Fruit fly (Drosophila melanogaster) whole organism, embryonic: ENCODE results near the gene CG3337.

ENCODE experiments used
- Bdp1 ChIP-seq: fragments of 200-800 bp; sonication (Bioruptor generic); optimal IDR thresholded peaks from 3 replicates; lab custom pipeline; 2016; ENCODE audit warnings: missing biosample characterization, missing genetic modification characterization
- CG11723 ChIP-seq: fragments of 200-800 bp; sonication (Bioruptor generic); optimal IDR thresholded peaks from 2 replicates; lab custom pipeline; 2017; ENCODE audit warnings: missing biosample characterization, mild to moderate bottlenecking, missing genetic modification characterization
- CG12104 ChIP-seq: fragments of 200-800 bp; sonication (Bioruptor generic); optimal IDR thresholded peaks from 3 replicates; lab custom pipeline; 2016; ENCODE audit warnings: missing biosample characterization, missing genetic modification characterization
- CG13123 ChIP-seq: fragments of 200-800 bp; sonication (Bioruptor generic); optimal IDR thresholded peaks from 2 replicates; lab custom pipeline; 2016; ENCODE audit warnings: missing biosample characterization, missing genetic modification characterization
- CG15696 ChIP-seq: fragments of 200-800 bp; sonication (Bioruptor generic); optimal IDR thresholded peaks from 2 replicates; lab custom pipeline; 2019; ENCODE audit warnings: missing biosample characterization, mild to moderate bottlenecking, missing genetic modification characterization, moderate library complexity
- CG17612 ChIP-seq: fragments of 200-800 bp; sonication (Bioruptor generic); IDR thresholded peaks from 2 replicates; pipeline ENCODE4 v1.3.6; 2022; ENCODE audit warnings: missing biosample characterization, missing genetic modification characterization
- CG18764 ChIP-seq: fragments of 200-800 bp; sonication (Bioruptor generic); optimal IDR thresholded peaks from 3 replicates; lab custom pipeline; 2016; ENCODE audit warnings: missing biosample characterization, missing genetic modification characterization
- CG2199 ChIP-seq: fragments of 200-800 bp; sonication (Bioruptor generic); IDR thresholded peaks from 3 replicates; pipeline ENCODE4 v1.3.6; 2022; ENCODE audit warnings: missing biosample characterization, missing genetic modification characterization
- CG34376 ChIP-seq: fragments of 200-800 bp; sonication (Bioruptor generic); optimal IDR thresholded peaks from 2 replicates; lab custom pipeline; 2018; ENCODE audit warnings: missing biosample characterization, mild to moderate bottlenecking, missing genetic modification characterization
- CG5180 ChIP-seq: fragments of 200-800 bp; sonication (Bioruptor generic); optimal IDR thresholded peaks from 3 replicates; lab custom pipeline; 2017; ENCODE audit warnings: missing biosample characterization, missing genetic modification characterization, mild to moderate bottlenecking, moderate library complexity, missing genetic modification reagents
- CG5245 ChIP-seq: fragments of 200-800 bp; sonication (Bioruptor generic); optimal IDR thresholded peaks from 3 replicates; lab custom pipeline; 2016; ENCODE audit warnings: missing biosample characterization, missing genetic modification characterization
- CG6254 ChIP-seq: fragments of 200-800 bp; sonication (Bioruptor generic); optimal IDR thresholded peaks from 3 replicates; lab custom pipeline; 2017; ENCODE audit warnings: mild to moderate bottlenecking, missing biosample characterization, missing genetic modification reagents, missing genetic modification characterization
- CG6272 ChIP-seq: fragments of 200-800 bp; sonication (Bioruptor generic); IDR thresholded peaks from 2 replicates; pipeline ENCODE4 v1.3.6; 2022; ENCODE audit warnings: missing biosample characterization, missing genetic modification characterization
- CG6813 ChIP-seq: fragments of 200-800 bp; sonication (Bioruptor generic); optimal IDR thresholded peaks from 2 replicates; lab custom pipeline; 2017; ENCODE audit warnings: missing biosample characterization, missing genetic modification characterization, mild to moderate bottlenecking, moderate library complexity, missing genetic modification reagents
- CG7745 ChIP-seq: fragments of 200-800 bp; sonication (Bioruptor generic); optimal IDR thresholded peaks from 2 replicates; lab custom pipeline; 2018; ENCODE audit warnings: missing biosample characterization, mild to moderate bottlenecking, missing genetic modification characterization, moderate library complexity
- CG8478 ChIP-seq: fragments of >200 bp; optimal IDR thresholded peaks from 2 replicates; lab custom pipeline; 2018
- Chrac-16 ChIP-seq: fragments of 200-800 bp; sonication (Bioruptor generic); optimal IDR thresholded peaks from 3 replicates; lab custom pipeline; 2016; ENCODE audit warnings: missing biosample characterization, missing genetic modification characterization
- CrebB ChIP-seq: fragments of 200-800 bp; sonication (Bioruptor generic); optimal IDR thresholded peaks from 3 replicates; lab custom pipeline; 2018; ENCODE audit warnings: missing biosample characterization, mild to moderate bottlenecking, missing genetic modification characterization
- Doc2 ChIP-seq: fragments of 200-800 bp; sonication (Bioruptor generic); IDR thresholded peaks from 2 replicates; pipeline ENCODE4 v1.3.6; 2022; ENCODE audit warnings: missing biosample characterization, missing genetic modification characterization
- ERR ChIP-seq: fragments of 200-800 bp; sonication (Bioruptor generic); optimal IDR thresholded peaks from 2 replicates; lab custom pipeline; 2016; ENCODE audit warnings: missing biosample characterization, missing genetic modification characterization
- HLH3B ChIP-seq: fragments of 200-800 bp; sonication (Bioruptor generic); IDR thresholded peaks from 2 replicates; pipeline ENCODE4 v1.3.6; 2022; ENCODE audit warnings: missing biosample characterization, missing genetic modification characterization
- Hr51 ChIP-seq, 2 experiments: fragments of 200-800 bp; sonication (Bioruptor generic); optimal IDR thresholded peaks; 2 replicates in 1 of 2; 3 replicates in 1 of 2; lab custom pipeline; 2016 to 2018; ENCODE audit warnings: missing biosample characterization in 2 of 2, missing genetic modification characterization in 2 of 2, mild to moderate bottlenecking in 1 of 2, moderate library complexity in 1 of 2
- NC2α ChIP-seq: fragments of 200-800 bp; sonication (Bioruptor generic); optimal IDR thresholded peaks from 2 replicates; lab custom pipeline; 2016; ENCODE audit warnings: missing biosample characterization, missing genetic modification characterization
- Oli ChIP-seq: fragments of 200-800 bp; sonication (Bioruptor generic); optimal IDR thresholded peaks from 2 replicates; lab custom pipeline; 2018; ENCODE audit warnings: missing biosample characterization, mild to moderate bottlenecking, missing genetic modification characterization, moderate library complexity
- Sry-β ChIP-seq: fragments of 200-800 bp; sonication (Bioruptor generic); optimal IDR thresholded peaks from 2 replicates; lab custom pipeline; 2018; ENCODE audit warnings: missing biosample characterization, mild to moderate bottlenecking, missing genetic modification characterization, moderate library complexity
- abd-A ChIP-seq: fragments of 200-800 bp; sonication (Bioruptor generic); optimal IDR thresholded peaks from 3 replicates; lab custom pipeline; 2019; ENCODE audit warnings: missing biosample characterization, mild to moderate bottlenecking, missing genetic modification characterization, moderate library complexity
- btn ChIP-seq: fragments of 200-800 bp; sonication (Bioruptor generic); optimal IDR thresholded peaks from 2 replicates; lab custom pipeline; 2016; ENCODE audit warnings: missing biosample characterization, missing genetic modification characterization
- chif ChIP-seq, 2 experiments: fragments of 200-800 bp; sonication (Bioruptor generic); optimal IDR thresholded peaks; 3 replicates each; lab custom pipeline; 2016; ENCODE audit warnings: missing biosample characterization in 2 of 2, missing genetic modification characterization in 2 of 2
- crp ChIP-seq, 2 experiments: fragments of 200-800 bp; sonication (Bioruptor generic); optimal IDR thresholded peaks; 2 replicates in 1 of 2; 3 replicates in 1 of 2; lab custom pipeline; 2017; ENCODE audit warnings: missing biosample characterization in 2 of 2, missing genetic modification characterization in 2 of 2, mild to moderate bottlenecking in 1 of 2, moderate library complexity in 1 of 2
- cwo ChIP-seq: fragments of 200-800 bp; sonication (Bioruptor generic); optimal IDR thresholded peaks from 3 replicates; lab custom pipeline; 2017; ENCODE audit warnings: missing biosample characterization, missing genetic modification characterization, mild to moderate bottlenecking, moderate library complexity, missing genetic modification reagents
- dati ChIP-seq: fragments of 200-800 bp; sonication (Bioruptor generic); IDR thresholded peaks from 2 replicates; pipeline ENCODE4 v1.3.6; 2022; ENCODE audit warnings: missing biosample characterization, missing genetic modification characterization
- dysf ChIP-seq: fragments of 200-800 bp; sonication (Bioruptor generic); IDR thresholded peaks from 3 replicates; pipeline ENCODE4 v1.3.6; 2022; ENCODE audit warnings: missing biosample characterization, missing genetic modification characterization
- gfzf ChIP-seq: fragments of 200-800 bp; sonication (Bioruptor generic); optimal IDR thresholded peaks from 2 replicates; lab custom pipeline; 2016; ENCODE audit warnings: missing biosample characterization, mild to moderate bottlenecking, missing genetic modification characterization, moderate library complexity
- hbn ChIP-seq: fragments of 200-800 bp; sonication (Bioruptor generic); IDR thresholded peaks from 2 replicates; pipeline ENCODE4 v1.3.6; 2022; ENCODE audit warnings: missing biosample characterization, missing genetic modification characterization; ENCODE audit not compliant: partially characterized antibody
- hth ChIP-seq: fragments of >200 bp; optimal IDR thresholded peaks from 2 replicates; lab custom pipeline; 2017; ENCODE audit warnings: inconsistent platforms
- kah ChIP-seq: fragments of 200-800 bp; sonication (Bioruptor generic); optimal IDR thresholded peaks from 2 replicates; lab custom pipeline; 2018; ENCODE audit warnings: missing biosample characterization, mild to moderate bottlenecking, missing genetic modification characterization
- klu ChIP-seq: fragments of 200-800 bp; sonication (Bioruptor generic); IDR thresholded peaks from 2 replicates; pipeline ENCODE4 v1.3.6; 2022; ENCODE audit warnings: missing biosample characterization, missing genetic modification characterization
- mirr ChIP-seq: fragments of 200-800 bp; sonication (Bioruptor generic); optimal IDR thresholded peaks from 3 replicates; lab custom pipeline; 2018; ENCODE audit warnings: missing biosample characterization, mild to moderate bottlenecking, missing genetic modification characterization
- nerfin-2 ChIP-seq: fragments of 200-800 bp; sonication (Bioruptor generic); IDR thresholded peaks from 2 replicates; pipeline ENCODE4 v1.3.6; 2022; ENCODE audit warnings: missing biosample characterization, missing genetic modification characterization; ENCODE audit not compliant: partially characterized antibody
- p53 ChIP-seq: fragments of 200-800 bp; sonication (Bioruptor generic); optimal IDR thresholded peaks from 2 replicates; lab custom pipeline; 2016; ENCODE audit warnings: missing biosample characterization, missing genetic modification characterization
- phol ChIP-seq: fragments of 200-800 bp; sonication (Bioruptor generic); optimal IDR thresholded peaks from 3 replicates; lab custom pipeline; 2018; ENCODE audit warnings: missing biosample characterization, mild to moderate bottlenecking, missing genetic modification characterization, moderate library complexity
- repo ChIP-seq: fragments of 200-800 bp; sonication (Bioruptor generic); optimal IDR thresholded peaks from 2 replicates; lab custom pipeline; 2016; ENCODE audit warnings: missing biosample characterization, missing genetic modification characterization
- sug ChIP-seq: fragments of 200-800 bp; optimal IDR thresholded peaks from 2 replicates; lab custom pipeline; 2019; ENCODE audit warnings: missing biosample characterization, mild to moderate bottlenecking, missing genetic modification characterization, moderate library complexity
- tap ChIP-seq: fragments of 200-800 bp; optimal IDR thresholded peaks from 3 replicates; lab custom pipeline; 2019; ENCODE audit warnings: missing biosample characterization, mild to moderate bottlenecking, missing genetic modification characterization, moderate library complexity
- tna ChIP-seq: fragments of 200-800 bp; sonication (Bioruptor generic); IDR thresholded peaks from 2 replicates; pipeline ENCODE4 v1.3.6; 2022; ENCODE audit warnings: missing biosample characterization, missing genetic modification characterization; ENCODE audit not compliant: partially characterized antibody
- unc-4 ChIP-seq: fragments of 200-800 bp; sonication (Bioruptor generic); IDR thresholded peaks from 2 replicates; pipeline ENCODE4 v1.3.6; 2022; ENCODE audit warnings: missing biosample characterization, missing genetic modification characterization; ENCODE audit not compliant: partially characterized antibody
- vvl ChIP-seq: fragments of 200-800 bp; sonication (Bioruptor generic); IDR thresholded peaks from 2 replicates; pipeline ENCODE4 v1.3.6; 2022; ENCODE audit warnings: missing biosample characterization, missing genetic modification characterization
- wek ChIP-seq: fragments of 200-800 bp; sonication (Bioruptor generic); optimal IDR thresholded peaks from 3 replicates; lab custom pipeline; 2018; ENCODE audit warnings: missing biosample characterization, mild to moderate bottlenecking, missing genetic modification characterization, moderate library complexity

CG3337 gene

DNA sequence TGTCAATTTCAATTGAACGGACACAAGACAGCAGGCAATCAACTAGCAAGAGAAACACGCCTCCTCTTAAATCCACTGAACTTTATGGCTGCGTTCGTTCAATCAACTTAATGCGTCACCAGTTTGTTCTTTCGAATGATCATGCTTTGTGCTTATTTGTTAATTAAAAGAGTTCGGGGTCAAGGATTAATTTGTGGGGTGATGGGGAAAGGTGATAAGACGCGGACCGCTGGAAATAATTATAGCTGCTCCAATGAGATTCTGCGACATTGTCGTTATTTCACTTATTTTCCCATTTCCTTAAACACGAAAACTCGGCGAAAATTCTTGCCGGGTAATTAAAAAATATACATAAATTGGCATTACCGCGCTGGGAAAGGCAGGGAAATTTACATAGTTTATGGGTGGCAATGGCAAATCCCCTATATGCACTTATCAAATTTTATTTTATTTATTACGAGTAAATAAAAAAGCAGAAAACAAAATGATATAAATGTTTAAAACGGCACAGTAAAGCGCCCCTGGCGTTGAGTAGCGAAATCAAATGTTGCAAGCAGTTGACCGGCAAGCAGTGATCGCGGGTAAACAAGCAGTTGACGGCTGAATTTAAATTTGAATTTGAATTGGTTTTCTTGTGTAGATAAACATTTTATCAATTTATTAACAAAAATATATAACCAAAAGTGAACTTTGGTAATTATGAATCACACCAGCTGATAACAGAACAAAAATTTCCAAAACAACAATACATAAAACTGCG, 38.8 kb downstream of the CG3337 start (continued):
- TF ChIP-seq Hr51 (GFP tag; optimal IDR thresholded peaks at IDR 0.05; lab: Kevin White, UChicago) = peak; percentile 63 to 73
- peak; percentile 0 for TF ChIP-seq CG6813 (GFP tag; lab: Kevin White, UChicago)
- TF ChIP-seq mirr (GFP tag; lab: Kevin White, UChicago) = peak; percentile 76
- TF ChIP-seq gfzf (GFP tag; lab: Kevin White, UChicago) = peak; percentile 1
- TF ChIP-seq sug = peak; percentile 68
- TF ChIP-seq CG15696 = peak; percentile 74
- peak; percentile 90 for TF ChIP-seq vvl (GFP tag; lab: Robert Waterston, UW)
- peak; percentile 59 to 80 for TF ChIP-seq chif (GFP tag; optimal IDR thresholded peaks at IDR 0.05; lab: Kevin White, UChicago)
- no peak for TF ChIP-seq CG13123 (GFP tag; lab: Kevin White, UChicago)
- peak; percentile 60; the same call in 1 of the 2 replicates for TF ChIP-seq klu
- TF ChIP-seq crp (GFP tag; optimal IDR thresholded peaks at IDR 0.05; lab: Kevin White, UChicago) = peak in 1 of 2 experiments; percentile 34
- TF ChIP-seq repo (GFP tag; lab: Kevin White, UChicago) = peak; percentile 77
- peak; percentile 44; the same call in 1 of the 2 replicates for TF ChIP-seq nerfin-2 (GFP tag; lab: Robert Waterston, UW)
- TF ChIP-seq CG17612 = 0 out of 2 replicates have a peak, but pooled peaks have one; percentile 21
- peak; percentile 63 for TF ChIP-seq HLH3B (GFP tag; lab: Robert Waterston, UW)
- TF ChIP-seq CG5245 (GFP tag; lab: Kevin White, UChicago) = peak; percentile 77
- no peak for TF ChIP-seq tap (tag; lab: Kevin White, UChicago)
- no peak for TF ChIP-seq Doc2 (GFP tag; lab: Robert Waterston, UW)
- peak; percentile 79 for TF ChIP-seq phol
- TF ChIP-seq unc-4 (GFP tag; lab: Robert Waterston, UW) = no peak
- peak; percentile 60 for TF ChIP-seq CG11723 (GFP tag; lab: Kevin White, UChicago)
- peak; percentile 53 for TF ChIP-seq Oli (tag; lab: Kevin White, UChicago)
- TF ChIP-seq CG6254 (GFP tag; lab: Kevin White, UChicago) = peak; percentile 67
- TF ChIP-seq wek (GFP tag; lab: Kevin White, UChicago) = peak; percentile 43
- TF ChIP-seq NC2α (GFP tag; lab: Kevin White, UChicago) = peak; percentile 70
- peak; percentile 59 for TF ChIP-seq CG5180 (GFP tag; lab: Kevin White, UChicago)
- peak; percentile 51 for TF ChIP-seq CrebB (tag; lab: Kevin White, UChicago)
- no peak; the same call in 1 of the 2 replicates for TF ChIP-seq CG6272 (GFP tag; lab: Robert Waterston, UW)
- peak; percentile 95 for TF ChIP-seq CG2199 (GFP tag; lab: Robert Waterston, UW)
- 0 out of 2 replicates have a peak, but pooled peaks have one; percentile 27 for TF ChIP-seq dati (GFP tag; lab: Robert Waterston, UW)
- TF ChIP-seq Chrac-16 (GFP tag; lab: Kevin White, UChicago) = peak; percentile 65
- peak; percentile 73 for TF ChIP-seq dysf (GFP tag; lab: Robert Waterston, UW)
- peak; percentile 53 for TF ChIP-seq btn
- no peak for TF ChIP-seq abd-A (tag; lab: Kevin White, UChicago)
- no peak for TF ChIP-seq cwo
- TF ChIP-seq kah (GFP tag; lab: Kevin White, UChicago) = peak; percentile 18
- peak; percentile 52 for TF ChIP-seq CG18764 (GFP tag; lab: Kevin White, UChicago)
- TF ChIP-seq CG12104 = peak; percentile 66
- TF ChIP-seq Bdp1 (GFP tag; lab: Kevin White, UChicago) = peak; percentile 82
- no peak for TF ChIP-seq hbn (GFP tag; lab: Robert Waterston, UW)
- TF ChIP-seq CG34376 (GFP tag; lab: Kevin White, UChicago) = peak; percentile 83
- TF ChIP-seq Sry-β (GFP tag; lab: Kevin White, UChicago) = peak; percentile 20
- no peak for TF ChIP-seq hth (lab: Kevin White, UChicago)
- no peak for TF ChIP-seq tna (GFP tag; lab: Robert Waterston, UW)
- no peak for TF ChIP-seq CG7745 (tag; lab: Kevin White, UChicago)
- TF ChIP-seq ERR = peak; percentile 37
- peak; percentile 66 for TF ChIP-seq p53 (GFP tag; lab: Kevin White, UChicago)
- TF ChIP-seq CG8478 (lab: Kevin White, UChicago) = no peak
